Worm (Caenorhabditis elegans) whole organism, L4 larva: ENCODE measurements around the gene nspc-15.
A peak's percentile ranks its signal among the peaks of the same experiment; 100 is the strongest.

Experiments used
- F26F4.8 ChIP-seq: fragments of 200-800 bp; sonication (Bioruptor generic); conservative IDR thresholded peaks from 2 replicates; pipeline ENCODE4 v1.3.6; 2022; ENCODE audit warnings: missing genetic modification characterization, missing compliant biosample characterization
- F37D6.2 ChIP-seq: sonication (generic microtip); optimal IDR thresholded peaks from 2 replicates; lab custom pipeline; 2016; ENCODE audit warnings: mild to moderate bottlenecking, missing genetic modification characterization, missing compliant biosample characterization
- F49E8.2 ChIP-seq: sonication (generic microtip); optimal IDR thresholded peaks from 2 replicates; lab custom pipeline; 2016; ENCODE audit warnings: missing compliant biosample characterization, mild to moderate bottlenecking, missing genetic modification characterization, borderline replicate concordance
- Y5F2A.4 ChIP-seq: fragments of 200-800 bp; sonication (Bioruptor generic); optimal IDR thresholded peaks from 2 replicates; lab custom pipeline; 2018; ENCODE audit warnings: mild to moderate bottlenecking, missing genetic modification characterization, missing compliant biosample characterization
- ZK337.2 ChIP-seq: fragments of 200-800 bp; sonication (Bioruptor generic); IDR thresholded peaks from 2 replicates; pipeline ENCODE4 v1.3.6; 2022; ENCODE audit warnings: missing genetic modification reagents, missing genetic modification characterization, missing compliant biosample characterization
- aly-2 ChIP-seq: sonication (generic microtip); optimal IDR thresholded peaks from 2 replicates; lab custom pipeline; 2018; ENCODE audit warnings: missing biosample characterization, missing genetic modification characterization
- attf-4 ChIP-seq: sonication (generic microtip); optimal IDR thresholded peaks from 3 replicates; lab custom pipeline; 2017; ENCODE audit warnings: missing biosample characterization, missing genetic modification characterization
- ceh-28 ChIP-seq: fragments of 150-350 bp; optimal IDR thresholded peaks from 2 replicates; lab custom pipeline; 2014; ENCODE audit warnings: missing biosample characterization, missing genetic modification reagents, missing genetic modification characterization
- ceh-62 ChIP-seq: sonication (generic microtip); optimal IDR thresholded peaks from 2 replicates; lab custom pipeline; 2017; ENCODE audit warnings: missing biosample characterization, missing genetic modification characterization
- ceh-82 ChIP-seq: sonication (generic microtip); optimal IDR thresholded peaks from 2 replicates; lab custom pipeline; 2017; ENCODE audit warnings: missing biosample characterization, missing genetic modification characterization
- dmd-9 ChIP-seq: fragments of 200-800 bp; sonication (Bioruptor generic); IDR thresholded peaks from 2 replicates; pipeline ENCODE4 v1.3.6; 2022; ENCODE audit warnings: missing genetic modification reagents, missing genetic modification characterization, missing compliant biosample characterization
- dpl-1 ChIP-seq: fragments of 150-350 bp; optimal IDR thresholded peaks from 2 replicates; lab custom pipeline; 2014; ENCODE audit warnings: missing biosample characterization, missing genetic modification reagents, missing genetic modification characterization
- egl-43 ChIP-seq: fragments of 200-800 bp; sonication (Bioruptor generic); IDR thresholded peaks from 2 replicates; pipeline ENCODE4 v1.3.6; 2022; ENCODE audit warnings: missing genetic modification reagents, missing genetic modification characterization, missing compliant biosample characterization
- fkh-10 ChIP-seq: fragments of 150-350 bp; optimal IDR thresholded peaks from 2 replicates; lab custom pipeline; 2014; ENCODE audit warnings: missing biosample characterization, missing genetic modification reagents, missing genetic modification characterization
- fos-1 ChIP-seq: fragments of 150-350 bp; optimal IDR thresholded peaks from 2 replicates; lab custom pipeline; 2014; ENCODE audit warnings: missing biosample characterization, missing genetic modification characterization
- gei-8 ChIP-seq: fragments of 200-800 bp; sonication (Bioruptor generic); optimal IDR thresholded peaks from 2 replicates; lab custom pipeline; 2018; ENCODE audit warnings: mild to moderate bottlenecking, missing genetic modification characterization, missing compliant biosample characterization
- hlh-30 ChIP-seq: sonication (generic microtip); optimal IDR thresholded peaks from 2 replicates; lab custom pipeline; 2017; ENCODE audit warnings: antibody characterized with exemption, mild to moderate bottlenecking, missing genetic modification characterization, missing compliant biosample characterization; ENCODE audit not compliant: insufficient read depth
- lim-7 ChIP-seq: fragments of 200-800 bp; sonication (Bioruptor generic); IDR thresholded peaks from 2 replicates; pipeline ENCODE4 v1.3.6; 2022; ENCODE audit warnings: missing genetic modification characterization, missing compliant biosample characterization
- lsy-2 ChIP-seq, 2 experiments: fragments of 150-350 bp in 1 of 2; sonication (generic microtip) in 1 of 2; optimal IDR thresholded peaks; 2 replicates each; lab custom pipeline; 2014 to 2017; ENCODE audit warnings: missing biosample characterization in 2 of 2, missing genetic modification characterization in 2 of 2
- madf-9 ChIP-seq: fragments of 200-800 bp; sonication (Bioruptor generic); conservative IDR thresholded peaks from 2 replicates; pipeline ENCODE4 v1.3.6; 2022; ENCODE audit warnings: missing genetic modification reagents, missing genetic modification characterization, missing compliant biosample characterization
- mxl-2 ChIP-seq: fragments of 200-800 bp; sonication (Bioruptor generic); conservative IDR thresholded peaks from 2 replicates; pipeline ENCODE4 v1.3.6; 2022; ENCODE audit warnings: missing genetic modification reagents, missing genetic modification characterization, missing compliant biosample characterization
- mxl-3 ChIP-seq: fragments of 200-800 bp; sonication (Bioruptor generic); optimal IDR thresholded peaks from 2 replicates; lab custom pipeline; 2018; ENCODE audit warnings: mild to moderate bottlenecking, missing genetic modification characterization, missing compliant biosample characterization
- nhr-28 ChIP-seq: fragments of 150-350 bp; optimal IDR thresholded peaks from 2 replicates; lab custom pipeline; 2014; ENCODE audit warnings: missing biosample characterization, missing genetic modification characterization
- nhr-41 ChIP-seq: fragments of 200-800 bp; sonication (Bioruptor generic); IDR thresholded peaks from 2 replicates; pipeline ENCODE4 v1.3.6; 2022; ENCODE audit warnings: missing genetic modification reagents, missing genetic modification characterization, missing compliant biosample characterization
- nhr-76 ChIP-seq: fragments of 150-350 bp; optimal IDR thresholded peaks from 2 replicates; lab custom pipeline; 2014; ENCODE audit warnings: missing biosample characterization, missing genetic modification characterization
- nhr-77 ChIP-seq: fragments of 150-350 bp; optimal IDR thresholded peaks from 2 replicates; lab custom pipeline; 2014; ENCODE audit warnings: missing biosample characterization, missing genetic modification characterization
- skn-1 ChIP-seq: fragments of 150-350 bp; optimal IDR thresholded peaks from 2 replicates; lab custom pipeline; 2014; ENCODE audit warnings: missing biosample characterization, missing genetic modification characterization
- snpc-4 ChIP-seq: fragments of 150-350 bp; optimal IDR thresholded peaks from 2 replicates; lab custom pipeline; 2014; ENCODE audit warnings: missing biosample characterization, missing genetic modification characterization
- tra-1 ChIP-seq: fragments of 200-800 bp; sonication (Bioruptor generic); IDR thresholded peaks from 2 replicates; pipeline ENCODE4 v1.3.6; 2022; ENCODE audit warnings: missing genetic modification reagents, missing genetic modification characterization, missing compliant biosample characterization
- unc-39 ChIP-seq: sonication (generic microtip); optimal IDR thresholded peaks from 2 replicates; lab custom pipeline; 2017; ENCODE audit warnings: missing biosample characterization, missing genetic modification characterization
- unc-62 ChIP-seq, 3 experiments: fragments of 150-350 bp in 1 of 3; sonication (generic microtip); optimal IDR thresholded peaks in 2 of 3; peaks in 1 of 3; 1 replicate in 1 of 3; 2 replicates in 2 of 3; lab custom pipeline; 2014 to 2017; ENCODE audit warnings: missing biosample characterization in 3 of 3, missing genetic modification characterization in 3 of 3, missing genetic modification reagents in 3 of 3, missing genotype in 1 of 3
- vab-7 ChIP-seq: fragments of 200-800 bp; sonication (Bioruptor generic); IDR thresholded peaks from 2 replicates; pipeline ENCODE4 v1.3.6; 2022; ENCODE audit warnings: missing genetic modification reagents, missing genetic modification characterization, missing compliant biosample characterization
- zag-1 ChIP-seq: fragments of 150-350 bp; optimal IDR thresholded peaks from 2 replicates; lab custom pipeline; 2014; ENCODE audit warnings: missing biosample characterization, missing genetic modification characterization
- ztf-7 ChIP-seq: fragments of 150-350 bp; optimal IDR thresholded peaks from 2 replicates; lab custom pipeline; 2014; ENCODE audit warnings: missing biosample characterization, missing genetic modification characterization

The nspc-15 gene

DNA sequence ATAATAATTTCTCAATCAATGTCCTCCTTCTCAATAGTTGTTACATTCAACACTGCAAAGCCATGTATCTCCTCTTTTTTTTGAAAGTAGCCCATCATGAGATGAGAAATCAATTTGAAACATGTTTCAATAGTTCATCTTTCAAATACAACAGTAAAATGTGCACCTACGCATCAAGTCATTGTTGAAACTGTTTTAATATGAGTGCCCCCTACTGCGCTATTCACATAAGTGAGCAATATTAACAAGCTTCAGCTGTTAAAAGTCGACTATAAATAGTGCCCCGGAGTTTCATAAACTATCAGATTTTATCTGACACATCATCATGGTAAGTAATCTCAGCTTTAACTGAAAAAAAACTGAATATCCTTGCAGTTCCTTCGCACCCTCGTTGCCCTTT is at the start of gene nspc-15, which contains the start of gene F19H6.6:
nspc-15 (plus strand) TSS at position 301 of the 400 bp plus-strand sequence.
F19H6.6 (plus strand) TSS at position 384 of the 400 bp plus-strand sequence.
- no peak for TF ChIP-seq unc-62 (GFP tag; optimal IDR thresholded peaks at IDR 0.05 in 1 of 2; lab: Kevin White, UChicago)
- no peak for TF ChIP-seq unc-62 (tag; optimal IDR thresholded peaks at IDR 0.05; lab: Kevin White, UChicago)
- TF ChIP-seq fos-1 (tag; lab: Kevin White, UChicago), result no peak
- TF ChIP-seq F26F4.8 (GFP tag; lab: Robert Waterston, UW), result no peak
- TF ChIP-seq snpc-4, result no peak
- TF ChIP-seq vab-7, result no peak
- TF ChIP-seq skn-1 (tag; lab: Kevin White, UChicago), result no peak
- no peak for TF ChIP-seq nhr-76 (tag; lab: Kevin White, UChicago)
- no peak for TF ChIP-seq F49E8.2 (tag; lab: Kevin White, UChicago)
- TF ChIP-seq lsy-2 (tag; optimal IDR thresholded peaks at IDR 0.05; lab: Kevin White, UChicago), result no peak

DNA sequence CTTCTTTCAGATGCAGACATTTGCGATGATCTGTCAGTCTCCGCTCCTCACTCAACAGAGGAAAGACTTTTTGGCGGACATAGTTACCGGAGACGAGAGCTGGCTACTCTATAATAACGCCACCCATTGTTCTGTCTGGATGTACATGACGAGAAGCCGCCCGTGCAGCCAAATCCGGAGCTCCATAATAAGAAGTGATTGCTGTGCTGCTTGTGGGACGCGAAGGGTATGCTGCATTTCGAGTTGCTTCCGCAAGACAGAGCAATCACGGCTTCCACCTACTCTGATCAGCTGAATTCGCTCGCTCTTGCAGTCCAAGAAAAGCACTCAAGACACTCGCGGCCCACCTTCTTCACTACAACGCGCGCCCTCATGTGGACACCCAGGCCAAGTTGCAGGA is 46.8 kb upstream of the nspc-15 start:
- TF ChIP-seq aly-2 (tag; lab: Kevin White, UChicago), result no peak
- TF ChIP-seq gei-8 (GFP tag; lab: Kevin White, UChicago), result no peak
- no peak for TF ChIP-seq ceh-62 (tag; lab: Kevin White, UChicago)
- 0 out of 2 replicates have a peak, but pooled peaks have one; percentile 5 for TF ChIP-seq madf-9 (GFP tag; lab: Robert Waterston, UW)
- peak; percentile 59; the same call in 1 of the 2 replicates for TF ChIP-seq mxl-2
- TF ChIP-seq dpl-1 (GFP tag; lab: Kevin White, UChicago), result no peak
- TF ChIP-seq nhr-77 (tag; lab: Kevin White, UChicago), result no peak
- no peak for TF ChIP-seq nhr-76 (tag; lab: Kevin White, UChicago)

DNA sequence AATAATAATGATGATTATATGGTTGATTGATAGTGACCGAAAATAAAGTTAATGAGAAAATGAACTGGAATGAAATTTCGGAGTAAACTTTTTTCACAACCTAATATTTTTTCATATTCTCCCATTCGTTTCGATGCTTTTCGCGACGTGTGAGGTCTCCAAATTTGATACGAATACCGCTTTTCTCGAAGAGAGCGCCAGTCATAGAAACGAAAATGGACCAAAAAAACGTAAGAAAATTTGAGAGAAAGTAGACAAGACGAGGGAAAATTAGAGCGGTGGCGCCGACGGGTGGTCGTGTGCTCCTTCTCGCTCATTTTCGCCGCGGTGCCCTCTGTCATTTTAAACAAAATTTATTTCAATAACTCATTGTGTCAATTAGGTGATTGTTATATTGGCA is 46.1 kb upstream of the nspc-15 start:
- no peak for TF ChIP-seq lsy-2 (tag; optimal IDR thresholded peaks at IDR 0.05; lab: Kevin White, UChicago)
- peak; percentile 81; the same call in 1 of the 2 replicates for TF ChIP-seq tra-1
- peak in 1 of 2 experiments; percentile 79 for TF ChIP-seq unc-62 (GFP tag; optimal IDR thresholded peaks at IDR 0.05 in 1 of 2; lab: Kevin White, UChicago)
- TF ChIP-seq unc-62 (tag; optimal IDR thresholded peaks at IDR 0.05; lab: Kevin White, UChicago), result no peak

DNA sequence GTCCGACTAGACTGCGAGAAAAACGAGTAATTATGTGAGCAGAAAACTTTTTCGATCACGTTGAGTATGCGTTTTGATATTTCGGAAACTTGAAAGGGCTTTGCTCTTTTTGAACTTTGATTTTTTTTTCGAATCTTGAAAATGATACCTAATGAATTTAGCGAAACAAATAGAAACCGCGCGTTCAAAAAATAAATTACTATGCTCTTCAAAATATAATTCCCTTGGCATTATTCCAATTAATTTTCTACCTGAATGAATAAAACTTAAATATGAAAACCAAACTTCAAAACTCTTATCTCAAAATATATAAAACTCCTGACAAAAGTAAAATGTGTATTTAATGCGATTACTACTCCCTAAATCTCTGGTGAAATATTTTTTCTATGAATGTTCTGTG is 45.3 kb upstream of the nspc-15 start, which contains the start of gene xtr-2:
xtr-2 (plus strand) TSS at position 301 of the 400 bp plus-strand sequence.
- TF ChIP-seq ztf-7 (tag; lab: Kevin White, UChicago) (no peak), fkh-10 (GFP tag; lab: Kevin White, UChicago) (no peak), ceh-28 (tag; lab: Kevin White, UChicago) (no peak), dmd-9 (no peak), ZK337.2 (no peak), egl-43 (no peak), nhr-28 (tag; lab: Kevin White, UChicago) (no peak), mxl-3 (no peak), ceh-82 (no peak), nhr-41 (GFP tag; lab: Robert Waterston, UW) (no peak), attf-4 (no peak), hlh-30 (tag; lab: Kevin White, UChicago) (no peak), F37D6.2 (tag; lab: Kevin White, UChicago) (no peak), tra-1 (no peak), zag-1 (tag; lab: Kevin White, UChicago) (no peak), snpc-4 (no peak), madf-9 (GFP tag; lab: Robert Waterston, UW) (no peak), unc-39 (tag; lab: Kevin White, UChicago) (no peak), lim-7 (GFP tag; lab: Robert Waterston, UW) (no peak)

DNA sequence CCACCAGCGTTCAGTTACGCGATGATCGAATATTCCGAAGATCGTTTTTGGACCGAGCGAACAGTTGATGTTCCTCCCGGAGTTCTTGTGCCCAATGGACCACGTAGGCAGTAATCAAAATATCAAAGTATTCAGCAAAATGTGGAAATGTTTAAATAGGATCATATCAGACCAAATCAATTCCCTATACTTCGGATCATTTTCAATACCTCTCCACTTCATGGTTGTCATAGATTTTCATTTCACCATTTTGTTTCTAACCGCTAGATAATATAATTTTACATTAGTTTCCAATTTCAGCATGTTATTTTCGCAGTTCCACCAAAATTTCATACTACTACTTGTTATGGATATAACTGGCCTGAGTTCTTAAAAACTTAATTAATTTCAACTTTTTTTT is 43.0 kb upstream of the nspc-15 start:
- TF ChIP-seq Y5F2A.4 (GFP tag; lab: Kevin White, UChicago) (no peak), unc-62 (GFP tag; optimal IDR thresholded peaks at IDR 0.05 in 1 of 2; lab: Kevin White, UChicago) (peak in 1 of 2 experiments; percentile 91), unc-62 (tag; optimal IDR thresholded peaks at IDR 0.05; lab: Kevin White, UChicago) (no peak)
